Fruit fly (Drosophila melanogaster) whole organism, embryonic: ENCODE measurements around the gene syd.

Source experiments
- Aef1 ChIP-seq: fragments of 200-800 bp; sonication (Bioruptor generic); IDR thresholded peaks from 3 replicates; pipeline ENCODE4 v1.3.6; 2022; ENCODE audit warnings: missing biosample characterization, missing genetic modification characterization
- CG10147 ChIP-seq: fragments of 200-800 bp; sonication (Bioruptor generic); optimal IDR thresholded peaks from 2 replicates; lab custom pipeline; 2019; ENCODE audit warnings: missing biosample characterization, mild to moderate bottlenecking, missing genetic modification characterization, moderate library complexity
- CG10565 ChIP-seq: fragments of 200-800 bp; sonication (Bioruptor generic); optimal IDR thresholded peaks from 3 replicates; lab custom pipeline; 2016; ENCODE audit warnings: missing biosample characterization, mild to moderate bottlenecking, missing genetic modification characterization
- CG12769 ChIP-seq: fragments of 200-800 bp; sonication (Bioruptor generic); optimal IDR thresholded peaks from 2 replicates; lab custom pipeline; 2019; ENCODE audit warnings: missing biosample characterization, mild to moderate bottlenecking, missing genetic modification characterization, moderate library complexity
- CG13287 ChIP-seq: fragments of 200-800 bp; sonication (Bioruptor generic); IDR thresholded peaks from 2 replicates; pipeline ENCODE4 v1.3.6; 2022; ENCODE audit warnings: missing biosample characterization, missing genetic modification characterization; ENCODE audit not compliant: partially characterized antibody
- CG14050 ChIP-seq: fragments of 200-800 bp; sonication (Bioruptor generic); IDR thresholded peaks from 3 replicates; pipeline ENCODE4 v1.3.6; 2022; ENCODE audit warnings: missing biosample characterization, missing genetic modification characterization
- CG17359 ChIP-seq: fragments of 200-800 bp; sonication (Bioruptor generic); optimal IDR thresholded peaks from 3 replicates; lab custom pipeline; 2018; ENCODE audit warnings: missing biosample characterization, mild to moderate bottlenecking, missing genetic modification characterization, moderate library complexity
- CG17361 ChIP-seq: fragments of 200-800 bp; sonication (Bioruptor generic); IDR thresholded peaks from 3 replicates; pipeline ENCODE4 v1.3.6; 2022; ENCODE audit warnings: missing biosample characterization, missing genetic modification characterization
- CG17385 ChIP-seq: fragments of 200-800 bp; sonication (Bioruptor generic); optimal IDR thresholded peaks from 3 replicates; lab custom pipeline; 2018; ENCODE audit warnings: missing biosample characterization, mild to moderate bottlenecking, missing genetic modification characterization
- CG17612 ChIP-seq: fragments of 200-800 bp; sonication (Bioruptor generic); IDR thresholded peaks from 2 replicates; pipeline ENCODE4 v1.3.6; 2022; ENCODE audit warnings: missing biosample characterization, missing genetic modification characterization
- CG18764 ChIP-seq: fragments of 200-800 bp; sonication (Bioruptor generic); optimal IDR thresholded peaks from 3 replicates; lab custom pipeline; 2016; ENCODE audit warnings: missing biosample characterization, missing genetic modification characterization
- CG2875 ChIP-seq: fragments of 200-800 bp; sonication (Bioruptor generic); optimal IDR thresholded peaks from 2 replicates; lab custom pipeline; 2017; ENCODE audit warnings: missing biosample characterization, mild to moderate bottlenecking, missing genetic modification characterization, missing genetic modification reagents
- CG2889 ChIP-seq: fragments of 200-800 bp; sonication (Bioruptor generic); IDR thresholded peaks from 3 replicates; pipeline ENCODE4 v1.3.6; 2022; ENCODE audit warnings: missing biosample characterization, missing genetic modification characterization
- CG30020 ChIP-seq: fragments of 200-800 bp; optimal IDR thresholded peaks from 2 replicates; lab custom pipeline; 2019; ENCODE audit warnings: missing biosample characterization, mild to moderate bottlenecking, missing genetic modification characterization, moderate library complexity
- CG30431 ChIP-seq: fragments of 200-800 bp; sonication (Bioruptor generic); optimal IDR thresholded peaks from 2 replicates; lab custom pipeline; 2017; ENCODE audit warnings: missing biosample characterization, missing genetic modification characterization
- CG31388 ChIP-seq: fragments of 200-800 bp; sonication (Bioruptor generic); optimal IDR thresholded peaks from 2 replicates; lab custom pipeline; 2016; ENCODE audit warnings: missing biosample characterization, missing genetic modification characterization
- CG32772 ChIP-seq: fragments of 200-800 bp; sonication (Bioruptor generic); IDR thresholded peaks from 2 replicates; pipeline ENCODE4 v1.3.6; 2022; ENCODE audit warnings: missing biosample characterization, missing genetic modification characterization
- CG3847 ChIP-seq: fragments of 200-800 bp; sonication (Bioruptor generic); IDR thresholded peaks from 2 replicates; pipeline ENCODE4 v1.3.6; 2022; ENCODE audit warnings: missing biosample characterization, missing genetic modification characterization
- CG7372 ChIP-seq: fragments of 200-800 bp; sonication (Bioruptor generic); IDR thresholded peaks from 2 replicates; pipeline ENCODE4 v1.3.6; 2022; ENCODE audit warnings: missing biosample characterization, missing genetic modification characterization
- CG7745 ChIP-seq: fragments of 200-800 bp; sonication (Bioruptor generic); optimal IDR thresholded peaks from 2 replicates; lab custom pipeline; 2018; ENCODE audit warnings: missing biosample characterization, mild to moderate bottlenecking, missing genetic modification characterization, moderate library complexity
- CG8290 ChIP-seq, 3 experiments: fragments of 200-800 bp; sonication (Bioruptor generic); optimal IDR thresholded peaks; 2 replicates each; lab custom pipeline; 2016 to 2019; ENCODE audit warnings: missing biosample characterization in 3 of 3, missing genetic modification characterization in 3 of 3, mild to moderate bottlenecking in 2 of 3, moderate library complexity in 1 of 3
- MBD-R2 ChIP-seq: fragments of 200-800 bp; sonication (Bioruptor generic); IDR thresholded peaks from 2 replicates; pipeline ENCODE4 v1.3.6; 2022; ENCODE audit warnings: missing biosample characterization, missing genetic modification characterization
- MESR4 ChIP-seq: fragments of 200-800 bp; sonication (Bioruptor generic); optimal IDR thresholded peaks from 2 replicates; lab custom pipeline; 2018; ENCODE audit warnings: missing biosample characterization, mild to moderate bottlenecking, missing genetic modification characterization, moderate library complexity
- Mes4 ChIP-seq: fragments of 200-800 bp; sonication (Bioruptor generic); optimal IDR thresholded peaks from 2 replicates; lab custom pipeline; 2016; ENCODE audit warnings: missing biosample characterization, missing genetic modification characterization
- NK7.1 ChIP-seq: fragments of 200-800 bp; sonication (Bioruptor generic); optimal IDR thresholded peaks from 3 replicates; lab custom pipeline; 2016; ENCODE audit warnings: missing biosample characterization, missing genetic modification characterization
- NfI ChIP-seq: fragments of 200-800 bp; sonication (Bioruptor generic); optimal IDR thresholded peaks from 3 replicates; lab custom pipeline; 2018; ENCODE audit warnings: missing biosample characterization, mild to moderate bottlenecking, missing genetic modification characterization, moderate library complexity
- Rx ChIP-seq: fragments of 200-800 bp; sonication (Bioruptor generic); IDR thresholded peaks from 2 replicates; pipeline ENCODE4 v1.3.6; 2022; ENCODE audit warnings: missing biosample characterization, missing genetic modification characterization
- Side ChIP-seq: fragments of 200-800 bp; sonication (Bioruptor generic); optimal IDR thresholded peaks from 2 replicates; lab custom pipeline; 2016; ENCODE audit warnings: missing biosample characterization, missing genetic modification characterization
- Xbp1 ChIP-seq: fragments of 200-800 bp; sonication (Bioruptor generic); optimal IDR thresholded peaks from 3 replicates; lab custom pipeline; 2016; ENCODE audit warnings: missing biosample characterization, mild to moderate bottlenecking, missing genetic modification characterization
- Xrp1 ChIP-seq: fragments of 200-800 bp; sonication (Bioruptor generic); IDR thresholded peaks from 2 replicates; pipeline ENCODE4 v1.3.6; 2022; ENCODE audit warnings: missing biosample characterization, missing genetic modification characterization
- bbx ChIP-seq: fragments of 200-800 bp; sonication (Bioruptor generic); IDR thresholded peaks from 2 replicates; pipeline ENCODE4 v1.3.6; 2022; ENCODE audit warnings: missing biosample characterization, missing genetic modification characterization; ENCODE audit not compliant: partially characterized antibody
- btn ChIP-seq: fragments of 200-800 bp; sonication (Bioruptor generic); optimal IDR thresholded peaks from 2 replicates; lab custom pipeline; 2016; ENCODE audit warnings: missing biosample characterization, missing genetic modification characterization
- crol ChIP-seq: fragments of 200-800 bp; sonication (Bioruptor generic); IDR thresholded peaks from 2 replicates; pipeline ENCODE4 v1.3.6; 2022; ENCODE audit warnings: missing biosample characterization, missing genetic modification characterization
- da ChIP-seq: fragments of 200-800 bp; sonication (Bioruptor generic); optimal IDR thresholded peaks from 2 replicates; lab custom pipeline; 2016; ENCODE audit warnings: missing biosample characterization, missing genetic modification characterization
- dimm ChIP-seq: fragments of 200-800 bp; sonication (Bioruptor generic); IDR thresholded peaks from 2 replicates; pipeline ENCODE4 v1.3.6; 2022; ENCODE audit warnings: missing biosample characterization, missing genetic modification characterization
- disco-r ChIP-seq: fragments of 200-800 bp; sonication (Bioruptor generic); optimal IDR thresholded peaks from 2 replicates; lab custom pipeline; 2016; ENCODE audit warnings: missing biosample characterization, missing genetic modification characterization
- gsb-n ChIP-seq: fragments of 200-800 bp; sonication (Bioruptor generic); optimal IDR thresholded peaks from 3 replicates; lab custom pipeline; 2018; ENCODE audit warnings: missing biosample characterization, mild to moderate bottlenecking, missing genetic modification characterization
- hkb ChIP-seq, 2 experiments: fragments of 200-800 bp in 1 of 2; fragments of >200 bp in 1 of 2; sonication (Bioruptor generic) in 1 of 2; IDR thresholded peaks in 1 of 2; optimal IDR thresholded peaks in 1 of 2; 2 replicates each; pipeline versions ENCODE4 v1.3.6 to Lab custom; 2017 to 2022; ENCODE audit warnings: missing biosample characterization in 1 of 2, missing genetic modification characterization in 1 of 2
- jing ChIP-seq: fragments of 200-800 bp; sonication (Bioruptor generic); optimal IDR thresholded peaks from 2 replicates; lab custom pipeline; 2018; ENCODE audit warnings: missing biosample characterization, mild to moderate bottlenecking, missing genetic modification characterization
- kay ChIP-seq: fragments of 200-800 bp; sonication (Bioruptor generic); optimal IDR thresholded peaks from 2 replicates; lab custom pipeline; 2016; ENCODE audit warnings: missing biosample characterization, missing genetic modification characterization
- ken ChIP-seq: fragments of 200-800 bp; sonication (Bioruptor generic); IDR thresholded peaks from 3 replicates; pipeline ENCODE4 v1.3.6; 2022; ENCODE audit warnings: missing biosample characterization, missing genetic modification characterization
- nom ChIP-seq: fragments of 200-800 bp; sonication (Bioruptor generic); optimal IDR thresholded peaks from 2 replicates; lab custom pipeline; 2017; ENCODE audit warnings: missing biosample characterization, missing genetic modification characterization, mild to moderate bottlenecking, moderate library complexity, missing genetic modification reagents
- peb ChIP-seq: fragments of 200-800 bp; sonication (Bioruptor generic); IDR thresholded peaks from 2 replicates; pipeline ENCODE4 v1.3.6; 2022; ENCODE audit warnings: missing biosample characterization, missing genetic modification characterization
- shn ChIP-seq: fragments of 200-800 bp; sonication (Bioruptor generic); optimal IDR thresholded peaks from 3 replicates; lab custom pipeline; 2016; ENCODE audit warnings: missing biosample characterization, missing genetic modification characterization
- sqz ChIP-seq: fragments of 200-800 bp; sonication (Bioruptor generic); optimal IDR thresholded peaks from 3 replicates; lab custom pipeline; 2018; ENCODE audit warnings: missing biosample characterization, mild to moderate bottlenecking, missing genetic modification characterization
- trem ChIP-seq: fragments of 200-800 bp; optimal IDR thresholded peaks from 3 replicates; lab custom pipeline; 2019; ENCODE audit warnings: missing biosample characterization, mild to moderate bottlenecking, missing genetic modification characterization, moderate library complexity
- unc-4 ChIP-seq: fragments of 200-800 bp; sonication (Bioruptor generic); IDR thresholded peaks from 2 replicates; pipeline ENCODE4 v1.3.6; 2022; ENCODE audit warnings: missing biosample characterization, missing genetic modification characterization; ENCODE audit not compliant: partially characterized antibody
- vfl ChIP-seq: fragments of 200-800 bp; sonication (Bioruptor generic); optimal IDR thresholded peaks from 2 replicates; lab custom pipeline; 2016; ENCODE audit warnings: missing biosample characterization, missing genetic modification characterization
- wor ChIP-seq: fragments of 200-800 bp; sonication (Bioruptor generic); IDR thresholded peaks from 2 replicates; pipeline ENCODE4 v1.3.6; 2022; ENCODE audit warnings: missing biosample characterization, missing genetic modification characterization

The syd gene

dm6 chr3L:7978777-7979649 lies 43.1 kb upstream of the syd start, which contains the start of gene nmo (continued):
- TF ChIP-seq CG2875 (GFP tag; lab: Kevin White, UChicago): no peak
- no peak for TF ChIP-seq CG14050 (GFP tag; lab: Robert Waterston, UW)
- TF ChIP-seq CG31388 (GFP tag; lab: Kevin White, UChicago): no peak
- no peak for TF ChIP-seq hkb (optimal IDR thresholded peaks at IDR 0.05; lab: Kevin White, UChicago)
- TF ChIP-seq hkb (GFP tag; IDR thresholded peaks at IDR 0.05; lab: Robert Waterston, UW): no peak
- no peak for TF ChIP-seq Xrp1 (GFP tag; lab: Robert Waterston, UW)
- no peak for TF ChIP-seq CG7372 (GFP tag; lab: Robert Waterston, UW)
- TF ChIP-seq CG12769: no peak
- peak; percentile 54 for TF ChIP-seq nom (GFP tag; lab: Kevin White, UChicago)
- no peak for TF ChIP-seq peb (GFP tag; lab: Robert Waterston, UW)
- TF ChIP-seq wor (GFP tag; lab: Robert Waterston, UW): no peak
- no peak for TF ChIP-seq Mes4
- TF ChIP-seq Side (GFP tag; lab: Kevin White, UChicago): peak; percentile 23
- TF ChIP-seq NK7.1 (GFP tag; lab: Kevin White, UChicago): peak; percentile 29
- no peak for TF ChIP-seq Xbp1
- peak; percentile 30 for TF ChIP-seq kay (GFP tag; lab: Kevin White, UChicago)
- no peak for TF ChIP-seq CG30431
- TF ChIP-seq CG17361 (GFP tag; lab: Robert Waterston, UW): no peak
- TF ChIP-seq CG30020 (tag; lab: Kevin White, UChicago): peak; percentile 3
- TF ChIP-seq CG7745 (tag; lab: Kevin White, UChicago): no peak
- peak; percentile 92 for TF ChIP-seq trem (tag; lab: Kevin White, UChicago)
- peak; percentile 78 for TF ChIP-seq sqz
- TF ChIP-seq CG17359: peak; percentile 73
- no peak for TF ChIP-seq ken (GFP tag; lab: Robert Waterston, UW)
- TF ChIP-seq CG3847: no peak
- TF ChIP-seq CG17385 (GFP tag; lab: Kevin White, UChicago): peak; percentile 23
- no peak for TF ChIP-seq CG32772
- TF ChIP-seq CG10565 (GFP tag; lab: Kevin White, UChicago): no peak
- no peak for TF ChIP-seq da (GFP tag; lab: Kevin White, UChicago)
- TF ChIP-seq jing (GFP tag; lab: Kevin White, UChicago): no peak
- TF ChIP-seq disco-r: no peak
- no peak for TF ChIP-seq CG17612 (GFP tag; lab: Robert Waterston, UW)
- no peak for TF ChIP-seq dimm (GFP tag; lab: Robert Waterston, UW)
- TF ChIP-seq gsb-n (tag; lab: Kevin White, UChicago): no peak
- TF ChIP-seq unc-4: no peak
- no peak for TF ChIP-seq Rx (GFP tag; lab: Robert Waterston, UW)
- no peak for TF ChIP-seq CG10147 (GFP tag; lab: Kevin White, UChicago)
- TF ChIP-seq bbx (GFP tag; lab: Robert Waterston, UW): no peak
- no peak for TF ChIP-seq CG8290 (GFP tag; optimal IDR thresholded peaks at IDR 0.05; lab: Kevin White, UChicago)
- TF ChIP-seq CG8290 (tag; optimal IDR thresholded peaks at IDR 0.05; lab: Kevin White, UChicago): peak in 1 of 2 experiments; percentile 63
- TF ChIP-seq MBD-R2 (GFP tag; lab: Robert Waterston, UW): no peak
- TF ChIP-seq Aef1: no peak
- no peak for TF ChIP-seq CG2889 (GFP tag; lab: Robert Waterston, UW)
- TF ChIP-seq MESR4 (GFP tag; lab: Kevin White, UChicago): peak; percentile 29
- no peak for TF ChIP-seq CG13287
- no peak for TF ChIP-seq crol (GFP tag; lab: Robert Waterston, UW)
- no peak for TF ChIP-seq vfl
- TF ChIP-seq shn (GFP tag; lab: Kevin White, UChicago): no peak
- no peak for TF ChIP-seq NfI
- TF ChIP-seq btn (GFP tag; lab: Kevin White, UChicago): no peak
- TF ChIP-seq CG18764 (GFP tag; lab: Kevin White, UChicago): peak; percentile 9
